Worm (Caenorhabditis elegans) whole organism, young adult: ENCODE data around the gene T06D8.10.

Experiments
- B0336.3 ChIP-seq: fragments of 200-800 bp; sonication (Bioruptor generic); IDR thresholded peaks from 2 replicates; pipeline ENCODE4 v1.3.6; 2022; ENCODE audit warnings: missing genetic modification characterization, missing compliant biosample characterization
- C17E4.6 ChIP-seq: fragments of 200-800 bp; sonication (Bioruptor generic); IDR thresholded peaks from 2 replicates; pipeline ENCODE4 v1.3.6; 2022; ENCODE audit warnings: missing genetic modification reagents, missing genetic modification characterization, missing compliant biosample characterization
- F10E7.11 ChIP-seq: sonication (generic microtip); optimal IDR thresholded peaks from 2 replicates; lab custom pipeline; 2017; ENCODE audit warnings: mild to moderate bottlenecking, missing genetic modification characterization, moderate library complexity, missing compliant biosample characterization
- F57C9.4 ChIP-seq: sonication (generic microtip); optimal IDR thresholded peaks from 2 replicates; lab custom pipeline; 2017; ENCODE audit warnings: mild to moderate bottlenecking, missing genetic modification characterization, missing compliant biosample characterization
- Y53G8AR.9 ChIP-seq: fragments of 200-800 bp; sonication (Bioruptor generic); conservative IDR thresholded peaks from 2 replicates; pipeline ENCODE4 v1.3.6; 2022; ENCODE audit warnings: missing genetic modification reagents, missing genetic modification characterization, missing compliant biosample characterization
- Y95B8A.8 ChIP-seq: fragments of 200-800 bp; sonication (Bioruptor generic); IDR thresholded peaks from 2 replicates; pipeline ENCODE4 v1.3.6; 2022; ENCODE audit warnings: missing genetic modification reagents, missing genetic modification characterization, missing compliant biosample characterization
- ama-1 ChIP-seq, 3 experiments: fragments of 150-350 bp in 1 of 3; sonication (generic microtip) in 2 of 3; optimal IDR thresholded peaks; 2 replicates each; lab custom pipeline; 2014 to 2018; ENCODE audit warnings: missing biosample characterization in 2 of 3, missing genetic modification characterization in 2 of 3, missing genetic modification reagents in 2 of 3
- aptf-3 ChIP-seq: fragments of 200-800 bp; sonication (Bioruptor generic); IDR thresholded peaks from 2 replicates; pipeline ENCODE4 v1.3.6; 2022; ENCODE audit warnings: missing genetic modification characterization, missing compliant biosample characterization
- atf-7 ChIP-seq: sonication (generic microtip); optimal IDR thresholded peaks from 2 replicates; lab custom pipeline; 2017; ENCODE audit warnings: mild to moderate bottlenecking, missing genetic modification characterization, missing compliant biosample characterization
- attf-6 ChIP-seq: fragments of 200-800 bp; sonication (Bioruptor generic); IDR thresholded peaks from 2 replicates; pipeline ENCODE4 v1.3.6; 2022; ENCODE audit warnings: missing genetic modification reagents, missing genetic modification characterization, missing compliant biosample characterization
- ccch-3 ChIP-seq: fragments of 200-800 bp; sonication (Bioruptor generic); optimal IDR thresholded peaks from 2 replicates; lab custom pipeline; 2018; ENCODE audit warnings: mild to moderate bottlenecking, missing genetic modification characterization, missing compliant biosample characterization
- cebp-1 ChIP-seq, 2 experiments: fragments of 200-800 bp in 1 of 2; sonication (Bioruptor generic) in 1 of 2; sonication (generic microtip) in 1 of 2; IDR thresholded peaks in 1 of 2; optimal IDR thresholded peaks in 1 of 2; 2 replicates each; pipeline versions ENCODE4 v1.3.6 to Lab custom; 2017 to 2022; ENCODE audit warnings: missing compliant biosample characterization in 2 of 2, missing genetic modification characterization in 2 of 2, mild to moderate bottlenecking in 1 of 2, missing genetic modification reagents in 1 of 2, moderate library complexity in 1 of 2
- ceh-27 ChIP-seq: fragments of 200-800 bp; sonication (Bioruptor generic); optimal IDR thresholded peaks from 2 replicates; lab custom pipeline; 2018; ENCODE audit warnings: mild to moderate bottlenecking, missing genetic modification characterization, moderate library complexity, missing compliant biosample characterization
- chd-7 ChIP-seq: sonication (generic microtip); optimal IDR thresholded peaks from 2 replicates; lab custom pipeline; 2016; ENCODE audit warnings: mild to moderate bottlenecking, missing genetic modification characterization, moderate library complexity, missing compliant biosample characterization
- egl-44 ChIP-seq: fragments of 200-800 bp; sonication (Bioruptor generic); IDR thresholded peaks from 2 replicates; pipeline ENCODE4 v1.3.6; 2022; ENCODE audit warnings: missing genetic modification reagents, missing genetic modification characterization, missing compliant biosample characterization
- ekl-4 ChIP-seq: fragments of 200-800 bp; sonication (Bioruptor generic); IDR thresholded peaks from 2 replicates; pipeline ENCODE4 v1.3.6; 2022; ENCODE audit warnings: missing genetic modification reagents, missing genetic modification characterization, missing compliant biosample characterization
- hlh-12 ChIP-seq: sonication (generic microtip); optimal IDR thresholded peaks from 2 replicates; lab custom pipeline; 2016; ENCODE audit warnings: missing genetic modification characterization, missing compliant biosample characterization
- hlh-26 ChIP-seq: fragments of 200-800 bp; sonication (Bioruptor generic); conservative IDR thresholded peaks from 2 replicates; pipeline ENCODE4 v1.3.6; 2022; ENCODE audit warnings: missing genetic modification reagents, missing genetic modification characterization, missing compliant biosample characterization
- hmg-1.2 ChIP-seq: fragments of 200-800 bp; sonication (Bioruptor generic); IDR thresholded peaks from 2 replicates; pipeline ENCODE4 v1.3.6; 2022; ENCODE audit warnings: missing genetic modification reagents, missing genetic modification characterization, missing compliant biosample characterization
- hsf-1 ChIP-seq: fragments of 200-800 bp; sonication (Bioruptor generic); IDR thresholded peaks from 2 replicates; pipeline ENCODE4 v1.3.6; 2022; ENCODE audit warnings: missing genetic modification reagents, missing genetic modification characterization, missing compliant biosample characterization
- lag-1 ChIP-seq: fragments of 200-800 bp; sonication (Bioruptor generic); IDR thresholded peaks from 2 replicates; pipeline ENCODE4 v1.3.6; 2022; ENCODE audit warnings: missing genetic modification reagents, missing genetic modification characterization, missing compliant biosample characterization
- lin-26 ChIP-seq: fragments of 200-800 bp; sonication (Bioruptor generic); IDR thresholded peaks from 2 replicates; pipeline ENCODE4 v1.3.6; 2022; ENCODE audit warnings: missing genetic modification reagents, missing genetic modification characterization, missing compliant biosample characterization
- lin-54 ChIP-seq: fragments of 200-800 bp; sonication (Bioruptor generic); optimal IDR thresholded peaks from 2 replicates; lab custom pipeline; 2018; ENCODE audit warnings: mild to moderate bottlenecking, missing genetic modification characterization, missing compliant biosample characterization
- lir-1 ChIP-seq: fragments of 200-800 bp; sonication (Bioruptor generic); conservative IDR thresholded peaks from 2 replicates; pipeline ENCODE4 v1.3.6; 2022; ENCODE audit warnings: missing genetic modification reagents, missing genetic modification characterization, missing compliant biosample characterization
- lsy-27 ChIP-seq: sonication (generic microtip); optimal IDR thresholded peaks from 2 replicates; lab custom pipeline; 2017; ENCODE audit warnings: missing genetic modification characterization, mild to moderate bottlenecking, missing compliant biosample characterization, antibody characterized with exemption, missing genotype, borderline replicate concordance; ENCODE audit not compliant: insufficient read depth
- madf-3 ChIP-seq: fragments of 200-800 bp; sonication (Bioruptor generic); IDR thresholded peaks from 2 replicates; pipeline ENCODE4 v1.3.6; 2022; ENCODE audit warnings: missing genetic modification reagents, missing genetic modification characterization, missing compliant biosample characterization
- madf-6 ChIP-seq: fragments of 200-800 bp; sonication (Bioruptor generic); IDR thresholded peaks from 2 replicates; pipeline ENCODE4 v1.3.6; 2022; ENCODE audit warnings: missing genetic modification reagents, missing genetic modification characterization, missing compliant biosample characterization
- madf-8 ChIP-seq: fragments of 200-800 bp; sonication (Bioruptor generic); conservative IDR thresholded peaks from 2 replicates; pipeline ENCODE4 v1.3.6; 2022; ENCODE audit warnings: missing genetic modification reagents, missing genetic modification characterization, missing compliant biosample characterization
- mcd-1 ChIP-seq: fragments of 200-800 bp; sonication (Bioruptor generic); IDR thresholded peaks from 2 replicates; pipeline ENCODE4 v1.3.6; 2022; ENCODE audit warnings: missing genetic modification reagents, missing genetic modification characterization, missing compliant biosample characterization
- nfya-2 ChIP-seq: fragments of 200-800 bp; sonication (Bioruptor generic); IDR thresholded peaks from 2 replicates; pipeline ENCODE4 v1.3.6; 2022; ENCODE audit warnings: missing genetic modification reagents, missing genetic modification characterization, missing compliant biosample characterization
- rpc-1 ChIP-seq, 2 experiments: fragments of 150-350 bp in 1 of 2; sonication (generic microtip) in 1 of 2; optimal IDR thresholded peaks; 2 replicates each; lab custom pipeline; 2014 to 2018; ENCODE audit warnings: missing biosample characterization in 1 of 2, missing genetic modification characterization in 1 of 2, missing genetic modification reagents in 1 of 2, missing genotype in 1 of 2
- snpc-1.3 ChIP-seq: sonication (generic microtip); optimal IDR thresholded peaks from 2 replicates; lab custom pipeline; 2017; ENCODE audit warnings: missing genetic modification characterization, mild to moderate bottlenecking, missing compliant biosample characterization, antibody characterized with exemption, moderate library complexity, missing genotype, missing genetic modification reagents; ENCODE audit not compliant: insufficient read depth
- tbp1 ChIP-seq: fragments of 200-800 bp; sonication (Bioruptor generic); optimal IDR thresholded peaks from 2 replicates; lab custom pipeline; 2018; ENCODE audit warnings: mild to moderate bottlenecking, missing genetic modification characterization, missing compliant biosample characterization
- xnd-1 ChIP-seq: sonication (generic microtip); optimal IDR thresholded peaks from 2 replicates; lab custom pipeline; 2016; ENCODE audit warnings: missing genotype, missing genetic modification reagents, missing genetic modification characterization, missing compliant biosample characterization
- zfh-2 ChIP-seq: fragments of 200-800 bp; sonication (Bioruptor generic); conservative IDR thresholded peaks from 2 replicates; pipeline ENCODE4 v1.3.6; 2022; ENCODE audit warnings: missing genetic modification reagents, missing genetic modification characterization, missing compliant biosample characterization
- ztf-18 ChIP-seq: sonication (generic microtip); optimal IDR thresholded peaks from 2 replicates; lab custom pipeline; 2016; ENCODE audit warnings: missing genotype, mild to moderate bottlenecking, missing genetic modification characterization, missing compliant biosample characterization

T06D8.10 gene

ce11 chrII:11238869-11239647 lies 8.3 kb downstream of the T06D8.10 start, which contains the start of the genes rpn-9 and T06D8.9 (continued):
- TF ChIP-seq lsy-27 (tag; lab: Kevin White, UChicago) (no peak), cebp-1 (GFP tag; IDR thresholded peaks at IDR 0.05; lab: Robert Waterston, UW) (no peak; the same call in 1 of the 2 replicates), cebp-1 (tag; optimal IDR thresholded peaks at IDR 0.05; lab: Kevin White, UChicago) (peak; percentile 64), ceh-27 (peak; percentile 54), hsf-1 (GFP tag; lab: Robert Waterston, UW) (peak; percentile 78), lir-1 (GFP tag; lab: Robert Waterston, UW) (peak; percentile 58; the same call in 1 of the 2 replicates), F57C9.4 (tag; lab: Kevin White, UChicago) (no peak), chd-7 (tag; lab: Kevin White, UChicago) (no peak)

- peak; percentile 9; the same call in 1 of the 2 replicates for TF ChIP-seq lag-1 (GFP tag; lab: Robert Waterston, UW)
- peak; percentile 8; the same call in 1 of the 2 replicates for TF ChIP-seq hmg-1.2
- TF ChIP-seq mcd-1 = peak; percentile 37; the same call in 1 of the 2 replicates
- no peak for TF ChIP-seq hlh-12
- peak; percentile 30 for TF ChIP-seq snpc-1.3 (tag; lab: Kevin White, UChicago)
- TF ChIP-seq egl-44 (GFP tag; lab: Robert Waterston, UW) = no peak
- peak; percentile 5 for TF ChIP-seq tbp1 (GFP tag; lab: Kevin White, UChicago)
- peak; percentile 22; the same call in 1 of the 2 replicates for TF ChIP-seq lin-26 (GFP tag; lab: Robert Waterston, UW)
- no peak for TF ChIP-seq aptf-3
- no peak for TF ChIP-seq cebp-1 (GFP tag; IDR thresholded peaks at IDR 0.05; lab: Robert Waterston, UW)
- peak; percentile 33 for TF ChIP-seq cebp-1 (tag; optimal IDR thresholded peaks at IDR 0.05; lab: Kevin White, UChicago)
- 0 out of 2 replicates have a peak, but pooled peaks have one; percentile 25 for TF ChIP-seq C17E4.6
- no peak for TF ChIP-seq rpc-1 (optimal IDR thresholded peaks at IDR 0.05; lab: Kevin White, UChicago)
- no peak for TF ChIP-seq rpc-1 (tag; optimal IDR thresholded peaks at IDR 0.05; lab: Kevin White, UChicago)
- no peak for TF ChIP-seq zfh-2 (GFP tag; lab: Robert Waterston, UW)
- no peak for TF ChIP-seq ama-1 (optimal IDR thresholded peaks at IDR 0.05; lab: Kevin White, UChicago)
- peak in 1 of 2 experiments; percentile 6 for TF ChIP-seq ama-1 (GFP tag; optimal IDR thresholded peaks at IDR 0.05; lab: Kevin White, UChicago)
- TF ChIP-seq madf-6 (GFP tag; lab: Robert Waterston, UW) = peak; percentile 65; the same call in 1 of the 2 replicates
- TF ChIP-seq lin-54 (GFP tag; lab: Kevin White, UChicago) = peak; percentile 44
- peak; percentile 35 for TF ChIP-seq F10E7.11 (tag; lab: Kevin White, UChicago)
- no peak for TF ChIP-seq ztf-18
- TF ChIP-seq ccch-3 (GFP tag; lab: Kevin White, UChicago) = no peak
- TF ChIP-seq nfya-2 = 0 out of 2 replicates have a peak, but pooled peaks have one; percentile 24
- peak; percentile 14; the same call in 1 of the 2 replicates for TF ChIP-seq madf-8 (GFP tag; lab: Robert Waterston, UW)
- TF ChIP-seq xnd-1 (tag; lab: Kevin White, UChicago) = peak; percentile 13
- peak; percentile 53; the same call in 1 of the 2 replicates for TF ChIP-seq B0336.3 (GFP tag; lab: Robert Waterston, UW)
- peak; percentile 62 for TF ChIP-seq hsf-1 (GFP tag; lab: Robert Waterston, UW)
- TF ChIP-seq madf-3 (GFP tag; lab: Robert Waterston, UW) = peak; percentile 57
- 0 out of 2 replicates have a peak, but pooled peaks have one; percentile 34 for TF ChIP-seq attf-6 (GFP tag; lab: Robert Waterston, UW)
- TF ChIP-seq hlh-26 = no peak
- 0 out of 2 replicates have a peak, but pooled peaks have one; percentile 12 for TF ChIP-seq ekl-4 (GFP tag; lab: Robert Waterston, UW)
- peak; percentile 23 for TF ChIP-seq atf-7
- peak; percentile 70 for TF ChIP-seq Y53G8AR.9 (GFP tag; lab: Robert Waterston, UW)
- peak; percentile 42; the same call in 1 of the 2 replicates for TF ChIP-seq Y95B8A.8
- TF ChIP-seq, all 124 proteins: peak for 23
Observed at ce11 chrII:11237099-11237498, 10.2 kb downstream of the T06D8.10 start, which contains the start of gene fndc-1. TSS of gene fndc-1 (minus strand) at chrII:11237325.
